Fruit fly (Drosophila melanogaster) whole organism, prepupa: ENCODE results near the gene CG31676.

Experiments used
- CG10631 ChIP-seq: fragments of 200-800 bp; sonication (Bioruptor generic); optimal IDR thresholded peaks from 2 replicates; lab custom pipeline; 2016; ENCODE audit warnings: missing biosample characterization, missing genetic modification characterization
- CG11294 ChIP-seq: fragments of 200-800 bp; sonication (Bioruptor generic); IDR thresholded peaks from 2 replicates; pipeline ENCODE4 v1.3.6; 2022; ENCODE audit warnings: missing biosample characterization, missing genetic modification characterization
- CG11762 ChIP-seq: fragments of 200-800 bp; sonication (Bioruptor generic); optimal IDR thresholded peaks from 3 replicates; lab custom pipeline; 2016; ENCODE audit warnings: missing biosample characterization, missing genetic modification characterization; ENCODE audit not compliant: insufficient read depth
- CG11902 ChIP-seq: fragments of 200-800 bp; sonication (Bioruptor generic); optimal IDR thresholded peaks from 3 replicates; lab custom pipeline; 2016; ENCODE audit warnings: missing biosample characterization, missing genetic modification characterization
- CG15336 ChIP-seq: fragments of 200-800 bp; sonication (Bioruptor generic); IDR thresholded peaks from 2 replicates; pipeline ENCODE4 v1.3.6; 2022; ENCODE audit warnings: missing biosample characterization, missing genetic modification characterization
- CG3032 ChIP-seq: fragments of 200-800 bp; optimal IDR thresholded peaks from 2 replicates; lab custom pipeline; 2019; ENCODE audit warnings: missing biosample characterization, mild to moderate bottlenecking, missing genetic modification characterization, moderate library complexity
- CG32006 ChIP-seq: fragments of 200-800 bp; sonication (Bioruptor generic); optimal IDR thresholded peaks from 3 replicates; lab custom pipeline; 2017; ENCODE audit warnings: missing biosample characterization, mild to moderate bottlenecking, missing genetic modification characterization
- CG34406 ChIP-seq: fragments of 200-800 bp; sonication (Bioruptor generic); optimal IDR thresholded peaks from 3 replicates; lab custom pipeline; 2016; ENCODE audit warnings: missing biosample characterization, missing genetic modification characterization
- CG4318 ChIP-seq: fragments of 200-800 bp; sonication (Bioruptor generic); optimal IDR thresholded peaks from 3 replicates; lab custom pipeline; 2017; ENCODE audit warnings: missing biosample characterization, mild to moderate bottlenecking, missing genetic modification characterization
- CG6276 ChIP-seq: fragments of 200-800 bp; sonication (Bioruptor generic); optimal IDR thresholded peaks from 2 replicates; lab custom pipeline; 2017; ENCODE audit warnings: missing biosample characterization, mild to moderate bottlenecking, missing genetic modification characterization
- CG6792 ChIP-seq: fragments of 200-800 bp; sonication (Bioruptor generic); optimal IDR thresholded peaks from 3 replicates; lab custom pipeline; 2016; ENCODE audit warnings: missing biosample characterization, missing genetic modification characterization
- CG6808 ChIP-seq: fragments of 200-800 bp; sonication (Bioruptor generic); optimal IDR thresholded peaks from 3 replicates; lab custom pipeline; 2017; ENCODE audit warnings: missing biosample characterization, missing genetic modification characterization, mild to moderate bottlenecking, moderate library complexity, missing genetic modification reagents
- CG8119 ChIP-seq: fragments of 200-800 bp; sonication (Bioruptor generic); IDR thresholded peaks from 3 replicates; pipeline ENCODE4 v1.3.6; 2022; ENCODE audit warnings: missing biosample characterization, missing genetic modification characterization
- Eip75B ChIP-seq: fragments of 200-800 bp; sonication (Bioruptor generic); optimal IDR thresholded peaks from 3 replicates; lab custom pipeline; 2016; ENCODE audit warnings: missing biosample characterization, missing genetic modification characterization
- Eip78C ChIP-seq: fragments of 200-800 bp; sonication (Bioruptor generic); peaks from one replicate; lab custom pipeline; 2016; ENCODE audit warnings: missing biosample characterization, missing genetic modification characterization
- Eip93F ChIP-seq: fragments of 200-800 bp; sonication (Bioruptor generic); optimal IDR thresholded peaks from 2 replicates; lab custom pipeline; 2016; ENCODE audit warnings: missing biosample characterization, mild to moderate bottlenecking, missing genetic modification characterization
- Ets21C ChIP-seq: fragments of 200-800 bp; sonication (Bioruptor generic); optimal IDR thresholded peaks from 3 replicates; lab custom pipeline; 2016; ENCODE audit warnings: missing biosample characterization, missing genetic modification characterization
- Ets96B ChIP-seq: fragments of 200-800 bp; optimal IDR thresholded peaks from 2 replicates; lab custom pipeline; 2019; ENCODE audit warnings: missing biosample characterization, mild to moderate bottlenecking, missing genetic modification characterization, moderate library complexity
- Gug ChIP-seq: fragments of 200-800 bp; sonication (Bioruptor generic); IDR thresholded peaks from 2 replicates; pipeline ENCODE4 v1.3.6; 2022; ENCODE audit warnings: missing biosample characterization, missing genetic modification characterization
- Hr38 ChIP-seq: sonication (Bioruptor generic); optimal IDR thresholded peaks from 2 replicates; lab custom pipeline; 2016; ENCODE audit warnings: missing biosample characterization, missing genetic modification characterization
- Hr39 ChIP-seq: fragments of 200-800 bp; sonication (Bioruptor generic); optimal IDR thresholded peaks from 2 replicates; lab custom pipeline; 2016; ENCODE audit warnings: missing biosample characterization, missing genetic modification characterization
- Hr4 ChIP-seq: fragments of 200-800 bp; sonication (Bioruptor generic); optimal IDR thresholded peaks from 3 replicates; lab custom pipeline; 2016; ENCODE audit warnings: missing biosample characterization, missing genetic modification characterization
- Lpt ChIP-seq: fragments of 200-800 bp; sonication (Bioruptor generic); optimal IDR thresholded peaks from 3 replicates; lab custom pipeline; 2016; ENCODE audit warnings: missing biosample characterization, missing genetic modification characterization
- Met ChIP-seq: fragments of 200-800 bp; sonication (Bioruptor generic); optimal IDR thresholded peaks from 3 replicates; lab custom pipeline; 2016; ENCODE audit warnings: missing biosample characterization, missing genetic modification characterization
- OdsH ChIP-seq: fragments of 200-800 bp; sonication (Bioruptor generic); optimal IDR thresholded peaks from 3 replicates; lab custom pipeline; 2016; ENCODE audit warnings: missing biosample characterization, missing genetic modification characterization
- Smox ChIP-seq: fragments of 200-800 bp; sonication (Bioruptor generic); optimal IDR thresholded peaks from 3 replicates; lab custom pipeline; 2016; ENCODE audit warnings: missing biosample characterization, missing genetic modification characterization
- Sox102F ChIP-seq: fragments of 200-800 bp; sonication (Bioruptor generic); optimal IDR thresholded peaks from 2 replicates; lab custom pipeline; 2016; ENCODE audit warnings: missing biosample characterization, mild to moderate bottlenecking, missing genetic modification characterization
- achi ChIP-seq: fragments of 200-800 bp; sonication (Bioruptor generic); optimal IDR thresholded peaks from 3 replicates; lab custom pipeline; 2016; ENCODE audit warnings: missing biosample characterization, missing genetic modification characterization
- dsx ChIP-seq: fragments of 200-800 bp; optimal IDR thresholded peaks from 3 replicates; lab custom pipeline; 2019; ENCODE audit warnings: missing biosample characterization, mild to moderate bottlenecking, missing genetic modification characterization, moderate library complexity; ENCODE audit not compliant: poor library complexity, severe bottlenecking
- eg ChIP-seq: fragments of 200-800 bp; sonication (Bioruptor generic); IDR thresholded peaks from 3 replicates; pipeline ENCODE4 v1.3.6; 2022; ENCODE audit warnings: missing biosample characterization, missing genetic modification characterization
- fd59A ChIP-seq: fragments of 200-800 bp; sonication (Bioruptor generic); optimal IDR thresholded peaks from 2 replicates; lab custom pipeline; 2017; ENCODE audit warnings: missing biosample characterization, mild to moderate bottlenecking, missing genetic modification characterization, missing genetic modification reagents
- lz ChIP-seq: fragments of 200-800 bp; sonication (Bioruptor generic); optimal IDR thresholded peaks from 3 replicates; lab custom pipeline; 2016; ENCODE audit warnings: missing biosample characterization, missing genetic modification characterization
- net ChIP-seq: fragments of 200-800 bp; sonication (Bioruptor generic); optimal IDR thresholded peaks from 3 replicates; lab custom pipeline; 2016; ENCODE audit warnings: missing biosample characterization, missing genetic modification characterization
- pdm3 ChIP-seq: fragments of 200-800 bp; sonication (Bioruptor generic); optimal IDR thresholded peaks from 3 replicates; lab custom pipeline; 2016; ENCODE audit warnings: missing biosample characterization, missing genetic modification characterization
- salr ChIP-seq, 2 experiments: fragments of 200-800 bp; sonication (Bioruptor generic); optimal IDR thresholded peaks; 3 replicates each; lab custom pipeline; 2016 to 2018; ENCODE audit warnings: missing biosample characterization in 2 of 2, missing genetic modification characterization in 2 of 2, mild to moderate bottlenecking in 1 of 2
- spab ChIP-seq: fragments of 200-800 bp; sonication (Bioruptor generic); optimal IDR thresholded peaks from 2 replicates; lab custom pipeline; 2017; ENCODE audit warnings: missing biosample characterization, mild to moderate bottlenecking, missing genetic modification characterization, missing genetic modification reagents
- ss ChIP-seq, 2 experiments: fragments of 200-800 bp; sonication (Bioruptor generic); optimal IDR thresholded peaks; 2 replicates in 1 of 2; 3 replicates in 1 of 2; lab custom pipeline; 2017 to 2018; ENCODE audit warnings: mild to moderate bottlenecking in 2 of 2, missing biosample characterization in 2 of 2, missing genetic modification characterization in 2 of 2, moderate library complexity in 1 of 2
- vri ChIP-seq: fragments of 200-800 bp; sonication (Bioruptor generic); optimal IDR thresholded peaks from 3 replicates; lab custom pipeline; 2016; ENCODE audit warnings: missing biosample characterization, mild to moderate bottlenecking, missing genetic modification characterization

Gene CG31676

DNA sequence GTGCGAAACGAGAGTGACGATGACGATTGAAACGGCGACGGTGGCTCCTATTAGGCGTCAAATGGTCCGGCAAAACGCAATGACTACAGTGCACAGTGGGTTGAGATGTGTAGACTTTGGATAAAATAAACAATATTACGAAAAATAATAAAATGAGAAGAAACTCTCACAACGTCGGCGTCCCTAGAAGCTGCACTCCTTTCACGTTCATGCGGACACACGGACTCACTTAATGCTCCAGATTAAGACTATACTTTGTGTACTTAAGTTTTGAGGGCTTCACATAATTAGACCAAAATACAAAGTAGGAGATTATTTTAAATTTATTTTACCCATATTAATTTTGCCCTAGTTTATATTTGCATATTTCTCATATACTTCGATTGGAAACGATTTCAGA is 544 bp upstream of the CG31676 start:
- peak; percentile 48; the same call in 1 of the 2 replicates for TF ChIP-seq CG11294
- TF ChIP-seq Lpt (GFP tag; lab: Kevin White, UChicago), result no peak
- TF ChIP-seq CG10631 (GFP tag; lab: Kevin White, UChicago), result no peak
- no peak for TF ChIP-seq Ets96B (tag; lab: Kevin White, UChicago)
- TF ChIP-seq Gug, result peak; percentile 36; the same call in 1 of the 2 replicates
- TF ChIP-seq Hr38 (GFP tag; lab: Kevin White, UChicago), result no peak
- peak; percentile 23 for TF ChIP-seq CG11762 (GFP tag; lab: Kevin White, UChicago)
- peak; percentile 82 for TF ChIP-seq CG6276 (GFP tag; lab: Kevin White, UChicago)
- TF ChIP-seq eg (GFP tag; lab: Robert Waterston, UW), result 0 out of 3 replicates have a peak, but pooled peaks have one; percentile 40
- TF ChIP-seq CG8119 (GFP tag; lab: Robert Waterston, UW), result no peak
- no peak for TF ChIP-seq spab (GFP tag; lab: Kevin White, UChicago)
- no peak for TF ChIP-seq CG6792 (GFP tag; lab: Kevin White, UChicago)

DNA sequence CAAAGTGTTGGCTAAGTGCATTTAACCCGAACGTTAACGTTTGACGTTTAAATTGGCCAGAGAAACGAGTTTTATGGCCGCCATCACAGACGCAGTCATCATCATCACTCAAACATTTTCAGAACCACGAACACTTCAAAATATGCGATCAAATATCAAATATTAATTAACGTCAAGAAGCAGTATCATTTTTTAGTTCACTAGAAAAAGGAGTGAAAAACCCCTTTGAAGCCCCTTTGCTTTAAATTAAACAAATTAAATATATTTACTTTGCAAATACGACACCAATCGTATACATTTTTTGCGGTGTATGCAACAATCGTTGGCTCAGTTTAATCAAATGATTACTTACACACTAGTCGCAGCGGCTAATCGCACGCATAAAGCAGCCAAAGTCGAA is 3.8 kb downstream of the CG31676 start:
- TF ChIP-seq Eip93F (GFP tag; lab: Kevin White, UChicago) (no peak), Lpt (GFP tag; lab: Kevin White, UChicago) (peak; percentile 11), dsx (GFP tag; lab: Kevin White, UChicago) (no peak), CG3032 (tag; lab: Kevin White, UChicago) (no peak), CG34406 (GFP tag; lab: Kevin White, UChicago) (no peak), vri (no peak), CG15336 (peak; percentile 59), CG6808 (GFP tag; lab: Kevin White, UChicago) (no peak), CG6276 (GFP tag; lab: Kevin White, UChicago) (peak; percentile 51), CG8119 (GFP tag; lab: Robert Waterston, UW) (peak; percentile 51; the same call in 2 of the 3 replicates), CG11294 (no peak), OdsH (GFP tag; lab: Kevin White, UChicago) (peak; percentile 25), Eip78C (peak; percentile 64), fd59A (GFP tag; lab: Kevin White, UChicago) (no peak), Met (no peak), CG10631 (GFP tag; lab: Kevin White, UChicago) (no peak), lz (no peak), CG4318 (GFP tag; lab: Kevin White, UChicago) (peak; percentile 28), Hr4 (GFP tag; lab: Kevin White, UChicago) (peak; percentile 69), achi (GFP tag; lab: Kevin White, UChicago) (peak; percentile 15), eg (GFP tag; lab: Robert Waterston, UW) (peak; percentile 64), pdm3 (peak; percentile 25), Ets21C (no peak), CG32006 (GFP tag; lab: Kevin White, UChicago) (peak; percentile 72), salr (GFP tag; optimal IDR thresholded peaks at IDR 0.05; lab: Kevin White, UChicago) (peak in 1 of 2 experiments; percentile 57), net (peak; percentile 4)

DNA sequence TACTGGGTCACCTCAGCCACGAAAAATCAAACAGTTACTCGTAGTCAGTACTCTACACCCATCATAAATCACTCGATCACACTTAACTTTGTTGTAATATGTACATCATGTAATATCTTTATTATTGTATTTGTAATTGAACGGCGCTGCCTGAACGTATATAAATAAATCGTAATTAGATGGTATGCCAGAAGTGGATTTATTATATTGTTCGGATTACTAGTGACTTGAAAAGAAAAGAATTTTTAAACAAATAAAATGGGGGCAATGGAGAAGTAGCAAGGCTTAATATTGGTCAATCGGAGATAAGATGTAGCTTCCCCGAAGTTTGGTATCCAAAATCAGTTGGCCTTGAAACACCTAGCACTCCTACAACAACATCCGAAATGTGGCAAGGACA is 8.4 kb downstream of the CG31676 start, which contains the start of gene CG14402:
Gene CG14402, plus strand, starts transcription at position 301 of the 400 bp plus-strand sequence.
- TF ChIP-seq CG11902 (no peak), Hr4 (GFP tag; lab: Kevin White, UChicago) (no peak), Sox102F (GFP tag; lab: Kevin White, UChicago) (no peak), Hr39 (GFP tag; lab: Kevin White, UChicago) (no peak), ss (GFP tag; optimal IDR thresholded peaks at IDR 0.05; lab: Kevin White, UChicago) (no peak), CG15336 (no peak), vri (no peak), Smox (GFP tag; lab: Kevin White, UChicago) (no peak), Ets96B (tag; lab: Kevin White, UChicago) (no peak), Eip75B (no peak)
